Worm (Caenorhabditis elegans) whole organism, late embryonic: ENCODE results near the gene F42A9.8.

ENCODE experiments used
- F13H6.1 ChIP-seq: sonication (generic microtip); optimal IDR thresholded peaks from 2 replicates; lab custom pipeline; 2016; ENCODE audit warnings: missing genetic modification characterization, missing compliant biosample characterization
- mec-3 ChIP-seq: sonication (generic microtip); optimal IDR thresholded peaks from 2 replicates; lab custom pipeline; 2016; ENCODE audit warnings: borderline replicate concordance, missing genetic modification characterization, missing compliant biosample characterization
- nhr-11 ChIP-seq: fragments of 150-350 bp; optimal IDR thresholded peaks from 2 replicates; lab custom pipeline; 2014; ENCODE audit warnings: missing biosample characterization, missing genetic modification characterization
- pqm-1 ChIP-seq: sonication (generic microtip); optimal IDR thresholded peaks from 2 replicates; lab custom pipeline; 2016; ENCODE audit warnings: missing genetic modification characterization, missing compliant biosample characterization
- sdc-2 ChIP-seq: sonication (generic microtip); optimal IDR thresholded peaks from 2 replicates; lab custom pipeline; 2016; ENCODE audit warnings: missing genotype, missing genetic modification characterization, missing compliant biosample characterization
- unc-55 ChIP-seq: sonication (generic microtip); optimal IDR thresholded peaks from 2 replicates; lab custom pipeline; 2017; ENCODE audit warnings: missing biosample characterization, missing genetic modification reagents, missing genetic modification characterization

- TF ChIP-seq pqm-1 (tag; lab: Kevin White, UChicago) (no peak), F13H6.1 (tag; lab: Kevin White, UChicago) (no peak), mec-3 (tag; lab: Kevin White, UChicago) (no peak), nhr-11 (tag; lab: Kevin White, UChicago) (no peak), unc-55 (GFP tag; lab: Kevin White, UChicago) (no peak), sdc-2 (no peak)
Observed at ce11 chrIV:8630243-8630642, 11.7 kb upstream of the F42A9.8 start.
